Fruit fly (Drosophila melanogaster): ENCODE measurements around the gene Wnt4.

Wnt4 gene

DNA sequence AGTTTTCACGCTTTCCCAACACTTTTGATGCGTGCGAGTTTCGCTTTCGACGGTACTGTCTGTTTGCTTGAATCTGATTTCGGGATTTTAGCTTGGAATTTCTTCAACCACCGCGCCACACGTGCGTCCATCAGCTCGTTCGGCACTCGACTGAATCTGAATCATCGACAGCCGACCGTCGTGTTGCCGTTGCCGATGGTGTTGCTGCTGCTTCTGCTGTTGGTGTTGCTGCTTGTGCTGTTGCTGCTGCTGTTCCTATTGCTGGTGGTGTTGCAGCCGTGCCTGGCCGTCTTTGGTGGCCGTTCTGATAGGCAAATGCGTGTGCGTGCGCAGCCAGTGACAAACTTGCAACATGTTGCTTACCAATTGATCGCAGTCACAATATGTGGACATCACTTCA is at the start of gene Wnt4 (continued):
- TF ChIP-seq chm (GFP tag; IDR thresholded peaks at IDR 0.05): peak; percentile 65
- TF ChIP-seq Trl (optimal IDR thresholded peaks at IDR 0.05): no peak
- no peak for TF ChIP-seq Trl (GFP tag; optimal IDR thresholded peaks at IDR 0.05)
- TF ChIP-seq Nf-YC (tag; optimal IDR thresholded peaks at IDR 0.05): peak; percentile 66
- no peak for TF ChIP-seq CG1602 (GFP tag; optimal IDR thresholded peaks at IDR 0.05)
- no peak for TF ChIP-seq en (GFP tag; optimal IDR thresholded peaks at IDR 0.05)
- TF ChIP-seq esg (GFP tag; conservative IDR thresholded peaks at IDR 0.05): no peak
- TF ChIP-seq seq (GFP tag; IDR thresholded peaks at IDR 0.05): no peak
- 0 out of 2 replicates have a peak, but pooled peaks have one; percentile 9 for TF ChIP-seq CG6689 (GFP tag; IDR thresholded peaks at IDR 0.05)
- TF ChIP-seq TFAM (GFP tag; optimal IDR thresholded peaks at IDR 0.05): no peak
- no peak for TF ChIP-seq CG14441 (GFP tag; IDR thresholded peaks at IDR 0.05)
- TF ChIP-seq eyg (GFP tag; optimal IDR thresholded peaks at IDR 0.05): no peak
- TF ChIP-seq CG9437 (GFP tag; optimal IDR thresholded peaks at IDR 0.05): no peak
- no peak for TF ChIP-seq pros (GFP tag; optimal IDR thresholded peaks at IDR 0.05)
- no peak for TF ChIP-seq Bdp1 (GFP tag; optimal IDR thresholded peaks at IDR 0.05)
- TF ChIP-seq CG9876 (GFP tag; optimal IDR thresholded peaks at IDR 0.05): no peak
- TF ChIP-seq CG10366 (GFP tag; IDR thresholded peaks at IDR 0.05): no peak
- TF ChIP-seq CG11560 (tag; IDR thresholded peaks at IDR 0.05): no peak
- TF ChIP-seq CG4424 (GFP tag; optimal IDR thresholded peaks at IDR 0.05): no peak
- TF ChIP-seq cas (GFP tag; IDR thresholded peaks at IDR 0.05): no peak
- no peak for TF ChIP-seq CG31365 (tag; optimal IDR thresholded peaks at IDR 0.05)
- TF ChIP-seq Doc3 (GFP tag; IDR thresholded peaks at IDR 0.05; ENCODE audit: partially characterized antibody): 0 out of 3 replicates have a peak, but pooled peaks have one; percentile 22
- no peak for TF ChIP-seq Dek (tag; optimal IDR thresholded peaks at IDR 0.05)
- no peak for TF ChIP-seq pb (GFP tag; optimal IDR thresholded peaks at IDR 0.05)
- TF ChIP-seq CG7271 (tag; optimal IDR thresholded peaks at IDR 0.05): no peak
- TF ChIP-seq Lhr (GFP tag; optimal IDR thresholded peaks at IDR 0.05): no peak
- TF ChIP-seq tin (GFP tag; optimal IDR thresholded peaks at IDR 0.05): no peak
- TF ChIP-seq CG11504 (tag; optimal IDR thresholded peaks at IDR 0.05): peak; percentile 100
- TF ChIP-seq CG17359 (tag; optimal IDR thresholded peaks at IDR 0.05): no peak
- TF ChIP-seq CG16779 (GFP tag; IDR thresholded peaks at IDR 0.05): no peak
- TF ChIP-seq CG14667 (GFP tag; IDR thresholded peaks at IDR 0.05): no peak
- no peak for TF ChIP-seq Pdp1 (GFP tag; optimal IDR thresholded peaks at IDR 0.05)
- 0 out of 2 replicates have a peak, but pooled peaks have one; percentile 41 for TF ChIP-seq tna (GFP tag; IDR thresholded peaks at IDR 0.05; ENCODE audit: partially characterized antibody)
- no peak for TF ChIP-seq Hr39 (optimal IDR thresholded peaks at IDR 0.05)
- TF ChIP-seq gce (GFP tag; IDR thresholded peaks at IDR 0.05): no peak
- TF ChIP-seq CG32532 (GFP tag; IDR thresholded peaks at IDR 0.05): no peak
- TF ChIP-seq CG5245 (GFP tag; optimal IDR thresholded peaks at IDR 0.05): no peak
- no peak for TF ChIP-seq B-H2 (GFP tag; optimal IDR thresholded peaks at IDR 0.05)
- TF ChIP-seq emc (GFP tag; optimal IDR thresholded peaks at IDR 0.05): no peak
- TF ChIP-seq CG17361 (GFP tag; IDR thresholded peaks at IDR 0.05): no peak
- no peak for TF ChIP-seq vnd (GFP tag; IDR thresholded peaks at IDR 0.05; ENCODE audit: partially characterized antibody)
- peak; percentile 25 for TF ChIP-seq CG2202 (tag; optimal IDR thresholded peaks at IDR 0.05)
- TF ChIP-seq CG17912 (GFP tag; optimal IDR thresholded peaks at IDR 0.05): no peak
- TF ChIP-seq CG2199 (GFP tag; IDR thresholded peaks at IDR 0.05): peak; percentile 79; the same call in 2 of the 3 replicates
- TF ChIP-seq Tbp (GFP tag; optimal IDR thresholded peaks at IDR 0.05): no peak
- no peak for TF ChIP-seq ase (GFP tag; IDR thresholded peaks at IDR 0.05)
- no peak for TF ChIP-seq CG7786 (GFP tag; optimal IDR thresholded peaks at IDR 0.05)
- peak; percentile 67; the same call in 2 of the 3 replicates for TF ChIP-seq zen2 (GFP tag; IDR thresholded peaks at IDR 0.05; ENCODE audit: partially characterized antibody)
- no peak for TF ChIP-seq Antp (GFP tag; optimal IDR thresholded peaks at IDR 0.05)
- TF ChIP-seq ro (GFP tag; IDR thresholded peaks at IDR 0.05): no peak
- TF ChIP-seq aop (GFP tag; IDR thresholded peaks at IDR 0.05): no peak
- no peak for TF ChIP-seq CG14050 (GFP tag; IDR thresholded peaks at IDR 0.05)
- no peak for TF ChIP-seq sqz (GFP tag; optimal IDR thresholded peaks at IDR 0.05)

All from whole organism, embryonic.